Worm (Caenorhabditis elegans): ENCODE data around the gene fax-1.

- TF ChIP-seq pha-4 (tag; optimal IDR thresholded peaks at IDR 0.05) (no peak), unc-62 (GFP tag; optimal IDR thresholded peaks at IDR 0.05) (no peak), lin-13 (tag; optimal IDR thresholded peaks at IDR 0.05) (no peak), M03D4.4 (tag; optimal IDR thresholded peaks at IDR 0.05) (no peak), elt-1 (tag; optimal IDR thresholded peaks at IDR 0.05; ENCODE audit: borderline replicate concordance, insufficient read depth) (no peak), zip-8 (tag; optimal IDR thresholded peaks at IDR 0.05) (peak; percentile 6), nhr-28 (tag; optimal IDR thresholded peaks at IDR 0.05) (no peak), unc-120 (tag; optimal IDR thresholded peaks at IDR 0.05; ENCODE audit: poor library complexity, severe bottlenecking) (no peak), bed-3 (GFP tag; optimal IDR thresholded peaks at IDR 0.05) (no peak), ces-1 (GFP tag; optimal IDR thresholded peaks at IDR 0.05) (no peak), elt-3 (tag; optimal IDR thresholded peaks at IDR 0.05) (no peak)
Measured at ce11 chrX:3155111-3155843, 43.9 kb downstream of the fax-1 start.

All from whole organism, mixed stage, embryonic.